Fruit fly (Drosophila melanogaster) whole organism, prepupa: ENCODE results near the gene CG7631.
"Not testable (repeated sequence)": the region's sequence is repeated elsewhere in the genome, so short reads cannot be mapped to it uniquely, and the experiment has no call there.

Experiments used
- Blimp-1 ChIP-seq: fragments of 200-800 bp; sonication (Bioruptor generic); optimal IDR thresholded peaks from 3 replicates; lab custom pipeline; 2017; ENCODE audit warnings: missing biosample characterization, missing genetic modification characterization, mild to moderate bottlenecking, moderate library complexity, missing genetic modification reagents
- CG10669 ChIP-seq: fragments of 200-800 bp; sonication (Bioruptor generic); optimal IDR thresholded peaks from 3 replicates; lab custom pipeline; 2018; ENCODE audit warnings: missing biosample characterization, mild to moderate bottlenecking, missing genetic modification characterization, moderate library complexity
- CG11762 ChIP-seq: fragments of 200-800 bp; sonication (Bioruptor generic); optimal IDR thresholded peaks from 3 replicates; lab custom pipeline; 2016; ENCODE audit warnings: missing biosample characterization, missing genetic modification characterization; ENCODE audit not compliant: insufficient read depth
- CG16779 ChIP-seq: fragments of 200-800 bp; sonication (Bioruptor generic); optimal IDR thresholded peaks from 3 replicates; lab custom pipeline; 2017; ENCODE audit warnings: missing biosample characterization, mild to moderate bottlenecking, missing genetic modification characterization
- CG6808 ChIP-seq: fragments of 200-800 bp; sonication (Bioruptor generic); optimal IDR thresholded peaks from 3 replicates; lab custom pipeline; 2017; ENCODE audit warnings: missing biosample characterization, missing genetic modification characterization, mild to moderate bottlenecking, moderate library complexity, missing genetic modification reagents
- CG8632 ChIP-seq: fragments of 200-800 bp; sonication (Bioruptor generic); optimal IDR thresholded peaks from 3 replicates; lab custom pipeline; 2016; ENCODE audit warnings: missing biosample characterization, missing genetic modification characterization
- Gug ChIP-seq: fragments of 200-800 bp; sonication (Bioruptor generic); IDR thresholded peaks from 2 replicates; pipeline ENCODE4 v1.3.6; 2022; ENCODE audit warnings: missing biosample characterization, missing genetic modification characterization
- Hr39 ChIP-seq: fragments of 200-800 bp; sonication (Bioruptor generic); optimal IDR thresholded peaks from 2 replicates; lab custom pipeline; 2016; ENCODE audit warnings: missing biosample characterization, missing genetic modification characterization
- Met ChIP-seq: fragments of 200-800 bp; sonication (Bioruptor generic); optimal IDR thresholded peaks from 3 replicates; lab custom pipeline; 2016; ENCODE audit warnings: missing biosample characterization, missing genetic modification characterization
- Sox102F ChIP-seq: fragments of 200-800 bp; sonication (Bioruptor generic); optimal IDR thresholded peaks from 2 replicates; lab custom pipeline; 2016; ENCODE audit warnings: missing biosample characterization, mild to moderate bottlenecking, missing genetic modification characterization
- eg ChIP-seq: fragments of 200-800 bp; sonication (Bioruptor generic); IDR thresholded peaks from 3 replicates; pipeline ENCODE4 v1.3.6; 2022; ENCODE audit warnings: missing biosample characterization, missing genetic modification characterization
- lz ChIP-seq: fragments of 200-800 bp; sonication (Bioruptor generic); optimal IDR thresholded peaks from 3 replicates; lab custom pipeline; 2016; ENCODE audit warnings: missing biosample characterization, missing genetic modification characterization
- vri ChIP-seq: fragments of 200-800 bp; sonication (Bioruptor generic); optimal IDR thresholded peaks from 3 replicates; lab custom pipeline; 2016; ENCODE audit warnings: missing biosample characterization, mild to moderate bottlenecking, missing genetic modification characterization

dm6 chr2L:15659374-15659773 lies 30.9 kb downstream of the CG7631 start, which contains the start of gene CG44141:
- TF ChIP-seq Met; eg; CG16779 (tag; lab: Kevin White, UChicago); CG6808; lz (GFP tag; lab: Kevin White, UChicago); Hr39; Blimp-1 (GFP tag; lab: Kevin White, UChicago); Sox102F (GFP tag; lab: Kevin White, UChicago); CG11762 (GFP tag; lab: Kevin White, UChicago); CG10669 (GFP tag; lab: Kevin White, UChicago); Gug (GFP tag; lab: Robert Waterston, UW); vri (GFP tag; lab: Kevin White, UChicago); CG8632 (GFP tag; lab: Kevin White, UChicago): not testable (repeated sequence)
